Worm (Caenorhabditis elegans) whole organism, young adult: ENCODE data around the gene F37C4.6.

Experiments used
- B0336.3 ChIP-seq: fragments of 200-800 bp; sonication (Bioruptor generic); IDR thresholded peaks from 2 replicates; pipeline ENCODE4 v1.3.6; 2022; ENCODE audit warnings: missing genetic modification characterization, missing compliant biosample characterization
- F23B12.7 ChIP-seq: sonication (generic microtip); optimal IDR thresholded peaks from 2 replicates; lab custom pipeline; 2017; ENCODE audit warnings: missing genetic modification characterization, mild to moderate bottlenecking, missing compliant biosample characterization, antibody characterized with exemption, moderate library complexity; ENCODE audit not compliant: insufficient read depth
- F33H1.4 ChIP-seq: fragments of 200-800 bp; sonication (Bioruptor generic); IDR thresholded peaks from 2 replicates; pipeline ENCODE4 v1.3.6; 2022; ENCODE audit warnings: missing genetic modification reagents, missing genetic modification characterization, missing compliant biosample characterization
- T26A5.8 ChIP-seq: sonication (generic microtip); optimal IDR thresholded peaks from 2 replicates; lab custom pipeline; 2016; ENCODE audit warnings: missing genetic modification characterization, missing compliant biosample characterization
- Y67H2A.10 ChIP-seq: fragments of 200-800 bp; sonication (Bioruptor generic); conservative IDR thresholded peaks from 2 replicates; pipeline ENCODE4 v1.3.6; 2022; ENCODE audit warnings: missing genetic modification reagents, missing genetic modification characterization, missing compliant biosample characterization
- Y95B8A.8 ChIP-seq: fragments of 200-800 bp; sonication (Bioruptor generic); IDR thresholded peaks from 2 replicates; pipeline ENCODE4 v1.3.6; 2022; ENCODE audit warnings: missing genetic modification reagents, missing genetic modification characterization, missing compliant biosample characterization
- ZK185.1 ChIP-seq: sonication (generic microtip); optimal IDR thresholded peaks from 2 replicates; lab custom pipeline; 2016; ENCODE audit warnings: mild to moderate bottlenecking, missing genetic modification characterization, missing compliant biosample characterization; ENCODE audit not compliant: poor library complexity, severe bottlenecking
- attf-3 ChIP-seq: fragments of 200-800 bp; sonication (Bioruptor generic); conservative IDR thresholded peaks from 2 replicates; pipeline ENCODE4 v1.3.6; 2022; ENCODE audit warnings: missing genetic modification reagents, missing genetic modification characterization, missing compliant biosample characterization
- attf-5 ChIP-seq: fragments of 200-800 bp; sonication (Bioruptor generic); optimal IDR thresholded peaks from 2 replicates; lab custom pipeline; 2018; ENCODE audit warnings: mild to moderate bottlenecking, missing genetic modification characterization, missing compliant biosample characterization
- bed-1 ChIP-seq: fragments of 200-800 bp; sonication (Bioruptor generic); IDR thresholded peaks from 2 replicates; pipeline ENCODE4 v1.3.6; 2022; ENCODE audit warnings: missing genetic modification reagents, missing genetic modification characterization, missing compliant biosample characterization
- ceh-100 ChIP-seq: fragments of 200-800 bp; sonication (Bioruptor generic); IDR thresholded peaks from 2 replicates; pipeline ENCODE4 v1.3.6; 2022; ENCODE audit warnings: missing genetic modification reagents, missing genetic modification characterization, missing compliant biosample characterization
- ceh-91 ChIP-seq: fragments of 200-800 bp; sonication (Bioruptor generic); IDR thresholded peaks from 2 replicates; pipeline ENCODE4 v1.3.6; 2022; ENCODE audit warnings: missing genetic modification reagents, missing genetic modification characterization, missing compliant biosample characterization
- die-1 ChIP-seq: sonication (generic microtip); optimal IDR thresholded peaks from 2 replicates; lab custom pipeline; 2016; ENCODE audit warnings: missing genotype, mild to moderate bottlenecking, missing genetic modification characterization, missing compliant biosample characterization
- ekl-4 ChIP-seq: fragments of 200-800 bp; sonication (Bioruptor generic); IDR thresholded peaks from 2 replicates; pipeline ENCODE4 v1.3.6; 2022; ENCODE audit warnings: missing genetic modification reagents, missing genetic modification characterization, missing compliant biosample characterization
- gei-17 ChIP-seq: fragments of 200-800 bp; sonication (Bioruptor generic); optimal IDR thresholded peaks from 2 replicates; lab custom pipeline; 2018; ENCODE audit warnings: mild to moderate bottlenecking, missing genetic modification characterization, missing compliant biosample characterization
- him-1 ChIP-seq: sonication (generic microtip); optimal IDR thresholded peaks from 2 replicates; lab custom pipeline; 2016; ENCODE audit warnings: missing genotype, missing genetic modification reagents, missing genetic modification characterization, missing compliant biosample characterization
- hlh-12 ChIP-seq: sonication (generic microtip); optimal IDR thresholded peaks from 2 replicates; lab custom pipeline; 2016; ENCODE audit warnings: missing genetic modification characterization, missing compliant biosample characterization
- hmg-1.2 ChIP-seq: fragments of 200-800 bp; sonication (Bioruptor generic); IDR thresholded peaks from 2 replicates; pipeline ENCODE4 v1.3.6; 2022; ENCODE audit warnings: missing genetic modification reagents, missing genetic modification characterization, missing compliant biosample characterization
- hmg-20 ChIP-seq: fragments of 200-800 bp; sonication (Bioruptor generic); IDR thresholded peaks from 2 replicates; pipeline ENCODE4 v1.3.6; 2022; ENCODE audit warnings: missing genetic modification reagents, missing genetic modification characterization, missing compliant biosample characterization
- lag-1 ChIP-seq: fragments of 200-800 bp; sonication (Bioruptor generic); IDR thresholded peaks from 2 replicates; pipeline ENCODE4 v1.3.6; 2022; ENCODE audit warnings: missing genetic modification reagents, missing genetic modification characterization, missing compliant biosample characterization
- lir-1 ChIP-seq: fragments of 200-800 bp; sonication (Bioruptor generic); conservative IDR thresholded peaks from 2 replicates; pipeline ENCODE4 v1.3.6; 2022; ENCODE audit warnings: missing genetic modification reagents, missing genetic modification characterization, missing compliant biosample characterization
- mes-4 ChIP-seq: sonication (generic microtip); optimal IDR thresholded peaks from 2 replicates; lab custom pipeline; 2016; ENCODE audit warnings: missing genotype, missing genetic modification characterization, missing compliant biosample characterization
- mxl-1 ChIP-seq: sonication (generic microtip); optimal IDR thresholded peaks from 2 replicates; lab custom pipeline; 2016; ENCODE audit warnings: missing genetic modification characterization, missing compliant biosample characterization
- nhr-120 ChIP-seq: fragments of 200-800 bp; sonication (Bioruptor generic); IDR thresholded peaks from 2 replicates; pipeline ENCODE4 v1.3.6; 2022; ENCODE audit warnings: missing genetic modification characterization, missing compliant biosample characterization
- nhr-80 ChIP-seq: sonication (generic microtip); optimal IDR thresholded peaks from 2 replicates; lab custom pipeline; 2016; ENCODE audit warnings: missing genetic modification characterization, missing compliant biosample characterization
- rcor-1 ChIP-seq: fragments of 200-800 bp; sonication (Bioruptor generic); IDR thresholded peaks from 2 replicates; pipeline ENCODE4 v1.3.6; 2022; ENCODE audit warnings: missing genetic modification reagents, missing genetic modification characterization, missing compliant biosample characterization
- rec-8 ChIP-seq, 2 experiments: sonication (generic microtip); optimal IDR thresholded peaks; 2 replicates each; lab custom pipeline; 2016; ENCODE audit warnings: mild to moderate bottlenecking in 2 of 2, missing genetic modification characterization in 2 of 2, missing genetic modification reagents in 2 of 2, missing genotype in 2 of 2, missing biosample characterization in 1 of 2, missing compliant biosample characterization in 1 of 2, moderate library complexity in 1 of 2
- zfh-2 ChIP-seq: fragments of 200-800 bp; sonication (Bioruptor generic); conservative IDR thresholded peaks from 2 replicates; pipeline ENCODE4 v1.3.6; 2022; ENCODE audit warnings: missing genetic modification reagents, missing genetic modification characterization, missing compliant biosample characterization
- ztf-18 ChIP-seq: sonication (generic microtip); optimal IDR thresholded peaks from 2 replicates; lab custom pipeline; 2016; ENCODE audit warnings: missing genotype, mild to moderate bottlenecking, missing genetic modification characterization, missing compliant biosample characterization
- ztf-26 ChIP-seq: sonication (generic microtip); optimal IDR thresholded peaks from 2 replicates; lab custom pipeline; 2017; ENCODE audit warnings: missing genetic modification characterization, missing compliant biosample characterization
- ztf-6 ChIP-seq: fragments of 200-800 bp; sonication (Bioruptor generic); IDR thresholded peaks from 2 replicates; pipeline ENCODE4 v1.3.6; 2022; ENCODE audit warnings: missing genetic modification reagents, missing genetic modification characterization, missing compliant biosample characterization

The F37C4.6 gene

ce11 chrIV:3878283-3878938, at the start of gene F37C4.6:
Gene F37C4.6 (minus strand): TSS chrIV:3878333.
- TF ChIP-seq lir-1 (GFP tag; lab: Robert Waterston, UW): no peak
- peak; percentile 76 for TF ChIP-seq nhr-80

DNA sequence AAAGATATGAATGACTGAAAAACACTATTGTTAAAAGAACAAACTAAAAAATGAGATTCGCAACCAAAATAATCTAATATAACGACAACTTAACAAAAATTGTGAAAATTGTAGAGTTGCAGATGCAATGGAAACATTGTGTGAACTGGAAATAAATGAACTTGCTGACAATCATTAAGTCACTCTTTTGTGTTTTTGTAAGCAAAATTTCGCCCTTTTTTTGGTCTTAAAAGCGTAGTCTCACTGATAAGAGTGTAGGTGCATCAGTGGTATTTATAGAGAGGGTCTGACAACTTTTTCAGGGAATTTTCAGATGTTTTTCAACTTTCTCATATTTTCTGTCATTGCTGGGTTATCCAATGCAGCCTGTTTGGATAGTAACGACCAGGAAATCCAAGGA, 48.0 kb upstream of the F37C4.6 start, which contains the start of gene clec-68:
TSS of gene clec-68 (plus strand) at position 301 of the 400 bp plus-strand sequence.
- TF ChIP-seq ztf-26 (no peak), hlh-12 (tag; lab: Kevin White, UChicago) (no peak), rcor-1 (GFP tag; lab: Robert Waterston, UW) (no peak), nhr-120 (GFP tag; lab: Robert Waterston, UW) (no peak), Y95B8A.8 (GFP tag; lab: Robert Waterston, UW) (no peak), ztf-18 (tag; lab: Kevin White, UChicago) (no peak), ztf-6 (GFP tag; lab: Robert Waterston, UW) (no peak), ceh-91 (GFP tag; lab: Robert Waterston, UW) (no peak), ceh-100 (GFP tag; lab: Robert Waterston, UW) (no peak), zfh-2 (GFP tag; lab: Robert Waterston, UW) (no peak), mxl-1 (tag; lab: Kevin White, UChicago) (no peak), gei-17 (GFP tag; lab: Kevin White, UChicago) (no peak), bed-1 (GFP tag; lab: Robert Waterston, UW) (no peak), F33H1.4 (GFP tag; lab: Robert Waterston, UW) (no peak), T26A5.8 (no peak), rec-8 (tag; optimal IDR thresholded peaks at IDR 0.05; lab: Kevin White, UChicago) (no peak), him-1 (tag; lab: Kevin White, UChicago) (no peak)

- TF ChIP-seq F23B12.7 (tag; lab: Kevin White, UChicago) (no peak), ekl-4 (GFP tag; lab: Robert Waterston, UW) (no peak), nhr-80 (peak; percentile 44), B0336.3 (GFP tag; lab: Robert Waterston, UW) (no peak), Y67H2A.10 (GFP tag; lab: Robert Waterston, UW) (no peak)
Measured at ce11 chrIV:3921898-3922297, 43.8 kb upstream of the F37C4.6 start, which contains the start of gene clec-67. Gene clec-67 (plus strand): TSS chrIV:3922165.

DNA sequence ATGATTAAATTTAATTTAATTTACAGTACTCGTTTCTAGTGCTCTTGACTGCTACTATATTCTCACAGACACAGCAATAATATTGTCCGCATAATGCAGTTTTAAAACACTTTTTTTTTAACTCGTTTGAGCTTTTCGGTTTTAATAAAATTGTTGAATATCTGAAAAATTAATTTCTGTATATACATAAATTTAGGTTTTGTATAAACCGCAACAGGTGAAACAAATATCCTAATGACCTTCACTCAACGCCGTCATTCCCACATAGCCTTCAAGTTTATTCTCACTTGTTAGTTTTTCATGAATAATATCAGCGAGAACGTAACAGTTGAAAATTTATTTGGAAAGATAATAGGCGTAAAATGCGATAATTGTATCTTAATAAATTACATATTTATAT, 41.4 kb upstream of the F37C4.6 start, which contains the start of gene srz-19:
TSS of gene srz-19 (plus strand) at position 301 of the 400 bp plus-strand sequence.
- no peak for TF ChIP-seq Y67H2A.10 (GFP tag; lab: Robert Waterston, UW)
- no peak for TF ChIP-seq lag-1
- TF ChIP-seq attf-5: no peak
- TF ChIP-seq attf-3 (GFP tag; lab: Robert Waterston, UW): no peak
- TF ChIP-seq hmg-1.2 (GFP tag; lab: Robert Waterston, UW): no peak
- TF ChIP-seq die-1: no peak
- TF ChIP-seq hmg-20: no peak
- TF ChIP-seq, all 124 proteins: peak for 0

- TF ChIP-seq nhr-80 (no peak), ZK185.1 (no peak), mes-4 (tag; lab: Kevin White, UChicago) (no peak), nhr-120 (GFP tag; lab: Robert Waterston, UW) (no peak)
Measured at ce11 chrIV:3918160-3918559, 40.0 kb upstream of the F37C4.6 start, which contains the start of gene F56D6.23. Gene F56D6.23 (plus strand): TSS chrIV:3918460.
